Fruit fly (Drosophila melanogaster): Measurements from ENCODE around the gene para.

Gene para

dm6 chrX:16422466-16423124 lies 110.3 kb downstream of the para start, which contains the start of gene hang (continued):
- TF ChIP-seq Hmr (GFP tag; optimal IDR thresholded peaks at IDR 0.05) (peak; percentile 67), Ptx1 (GFP tag; IDR thresholded peaks at IDR 0.05) (no peak), Sry-β (GFP tag; optimal IDR thresholded peaks at IDR 0.05) (no peak), Scr (GFP tag; IDR thresholded peaks at IDR 0.05; ENCODE audit: partially characterized antibody) (peak; percentile 77), Aef1 (GFP tag; IDR thresholded peaks at IDR 0.05) (peak; percentile 23; the same call in 1 of the 3 replicates), Tbp (GFP tag; optimal IDR thresholded peaks at IDR 0.05) (peak; percentile 41), Oli (tag; optimal IDR thresholded peaks at IDR 0.05) (no peak), nerfin-2 (GFP tag; IDR thresholded peaks at IDR 0.05; ENCODE audit: partially characterized antibody) (peak; percentile 39), slou (GFP tag; optimal IDR thresholded peaks at IDR 0.05) (no peak), Mrtf (GFP tag; IDR thresholded peaks at IDR 0.05) (no peak), Hsf (GFP tag; optimal IDR thresholded peaks at IDR 0.05) (peak; percentile 22), CG15073 (GFP tag; optimal IDR thresholded peaks at IDR 0.05) (no peak), CG14965 (GFP tag; optimal IDR thresholded peaks at IDR 0.05; ENCODE audit: borderline replicate concordance) (no peak), her (GFP tag; optimal IDR thresholded peaks at IDR 0.05) (peak; percentile 35), ro (GFP tag; IDR thresholded peaks at IDR 0.05) (no peak), corto (GFP tag; optimal IDR thresholded peaks at IDR 0.05) (no peak), HmgZ (tag; optimal IDR thresholded peaks at IDR 0.05) (peak; percentile 34), CG32532 (GFP tag; IDR thresholded peaks at IDR 0.05) (peak; percentile 54), Bteb2 (GFP tag; optimal IDR thresholded peaks at IDR 0.05) (no peak), CG13894 (tag; optimal IDR thresholded peaks at IDR 0.05) (no peak), CG4730 (GFP tag; IDR thresholded peaks at IDR 0.05) (no peak), TFAM (GFP tag; optimal IDR thresholded peaks at IDR 0.05) (no peak), B-H1 (GFP tag; IDR thresholded peaks at IDR 0.05) (no peak), Atf-2 (GFP tag; optimal IDR thresholded peaks at IDR 0.05) (peak; percentile 6), ab (GFP tag; optimal IDR thresholded peaks at IDR 0.05) (no peak), cas (GFP tag; IDR thresholded peaks at IDR 0.05) (peak; percentile 25; the same call in 1 of the 2 replicates), CG11398 (GFP tag; optimal IDR thresholded peaks at IDR 0.05) (peak; percentile 19), gcm (GFP tag; optimal IDR thresholded peaks at IDR 0.05) (no peak), twi (tag; optimal IDR thresholded peaks at IDR 0.05) (no peak), lab (GFP tag; optimal IDR thresholded peaks at IDR 0.05) (peak; percentile 68), sens (GFP tag) (peak; percentile 65), CG9876 (GFP tag; optimal IDR thresholded peaks at IDR 0.05) (peak; percentile 38), CG4820 (GFP tag; optimal IDR thresholded peaks at IDR 0.05) (no peak), CG43689 (GFP tag; IDR thresholded peaks at IDR 0.05) (no peak), Myb (GFP tag; optimal IDR thresholded peaks at IDR 0.05) (peak; percentile 39), CG7271 (tag; optimal IDR thresholded peaks at IDR 0.05) (peak; percentile 20), crc (GFP tag; optimal IDR thresholded peaks at IDR 0.05) (peak; percentile 1), CG4282 (GFP tag; optimal IDR thresholded peaks at IDR 0.05) (peak; percentile 39), nerfin-1 (tag; optimal IDR thresholded peaks at IDR 0.05) (no peak), HLH54F (GFP tag; optimal IDR thresholded peaks at IDR 0.05) (no peak), br (optimal IDR thresholded peaks at IDR 0.05) (no peak), unc-4 (GFP tag; IDR thresholded peaks at IDR 0.05; ENCODE audit: partially characterized antibody) (peak; percentile 71), Gug (GFP tag; IDR thresholded peaks at IDR 0.05) (peak; percentile 31; the same call in 1 of the 4 replicates), CG18764 (GFP tag; optimal IDR thresholded peaks at IDR 0.05) (no peak), shn (GFP tag; optimal IDR thresholded peaks at IDR 0.05) (peak; percentile 34), CG16779 (GFP tag; IDR thresholded peaks at IDR 0.05) (0 out of 2 replicates have a peak, but pooled peaks have one; percentile 49), danr (GFP tag; IDR thresholded peaks at IDR 0.05) (no peak), Hey (tag; optimal IDR thresholded peaks at IDR 0.05) (no peak), CG3065 (GFP tag; optimal IDR thresholded peaks at IDR 0.05) (no peak), CG5953 (GFP tag; IDR thresholded peaks at IDR 0.05) (no peak), CG6254 (GFP tag; optimal IDR thresholded peaks at IDR 0.05) (no peak)

Data from whole organism, embryonic.